Fruit fly (Drosophila melanogaster): ENCODE measurements around the gene jp.

Gene jp

DNA sequence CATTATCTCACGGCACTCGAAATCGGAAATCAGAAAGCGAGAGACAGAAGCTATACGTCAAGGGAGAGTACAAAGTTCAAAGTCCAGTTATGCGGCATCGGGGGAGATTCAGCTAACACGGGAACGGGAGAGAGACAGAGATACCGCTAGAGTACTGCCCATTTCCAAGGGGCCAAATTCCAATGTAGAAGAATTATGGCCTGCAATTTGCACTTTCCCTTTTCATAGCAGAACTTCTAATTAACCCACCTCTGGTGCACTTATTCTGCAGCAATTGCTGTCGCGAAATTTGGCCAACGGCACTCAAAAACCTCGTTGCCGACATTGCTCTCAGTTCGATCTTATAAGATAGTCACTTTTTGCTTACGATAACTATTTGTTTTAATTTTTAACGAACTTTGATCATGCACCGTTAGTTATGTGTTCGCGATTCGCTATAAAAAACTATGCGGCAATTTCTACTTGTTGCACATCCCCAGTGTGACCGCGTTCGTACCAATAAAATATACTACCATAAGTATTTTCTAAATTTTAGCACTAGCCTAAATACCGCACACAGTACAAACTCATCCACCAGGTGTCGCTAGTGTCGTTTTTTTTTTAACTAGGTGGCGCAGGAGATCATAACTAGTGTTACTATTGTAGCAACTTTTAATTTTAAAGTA is 9.9 kb upstream of the jp start, which contains the start of gene Mtpalpha (continued):
- peak; percentile 15 for TF ChIP-seq ind (GFP tag; optimal IDR thresholded peaks at IDR 0.05)
- no peak for TF ChIP-seq Hmx (GFP tag; optimal IDR thresholded peaks at IDR 0.05)
- TF ChIP-seq CG4854 (GFP tag; optimal IDR thresholded peaks at IDR 0.05), result no peak
- no peak for TF ChIP-seq CG33557 (GFP tag; optimal IDR thresholded peaks at IDR 0.05)
- TF ChIP-seq Blimp-1 (GFP tag; optimal IDR thresholded peaks at IDR 0.05), result peak; percentile 64
- no peak for TF ChIP-seq CG4282 (GFP tag; optimal IDR thresholded peaks at IDR 0.05)
- no peak for TF ChIP-seq wor (GFP tag; IDR thresholded peaks at IDR 0.05)
- no peak for TF ChIP-seq cas (GFP tag; IDR thresholded peaks at IDR 0.05)
- TF ChIP-seq fd102C (GFP tag; optimal IDR thresholded peaks at IDR 0.05), result no peak
- TF ChIP-seq Hr3 (GFP tag; optimal IDR thresholded peaks at IDR 0.05), result peak; percentile 43
- peak; percentile 39; the same call in 1 of the 2 replicates for TF ChIP-seq sob (GFP tag; IDR thresholded peaks at IDR 0.05)
- no peak for TF ChIP-seq Vsx1 (GFP tag; optimal IDR thresholded peaks at IDR 0.05)
- TF ChIP-seq Dref (GFP tag; IDR thresholded peaks at IDR 0.05), result no peak
- no peak for TF ChIP-seq bigmax (GFP tag; optimal IDR thresholded peaks at IDR 0.05)
- no peak for TF ChIP-seq CG17829 (tag; optimal IDR thresholded peaks at IDR 0.05)
- no peak for TF ChIP-seq CG14860 (GFP tag; IDR thresholded peaks at IDR 0.05; ENCODE audit: partially characterized antibody)
- TF ChIP-seq CG9876 (GFP tag; optimal IDR thresholded peaks at IDR 0.05), result peak; percentile 42
- TF ChIP-seq luna (GFP tag; optimal IDR thresholded peaks at IDR 0.05), result no peak
- no peak for TF ChIP-seq so (GFP tag; IDR thresholded peaks at IDR 0.05)
- peak; percentile 44 for TF ChIP-seq mam (GFP tag; optimal IDR thresholded peaks at IDR 0.05)
- no peak for TF ChIP-seq CG1792 (GFP tag; optimal IDR thresholded peaks at IDR 0.05)
- TF ChIP-seq da (GFP tag; optimal IDR thresholded peaks at IDR 0.05), result no peak
- no peak for TF ChIP-seq Hey (tag; optimal IDR thresholded peaks at IDR 0.05)
- TF ChIP-seq CkIIα-i1 (GFP tag; IDR thresholded peaks at IDR 0.05), result no peak
- no peak for TF ChIP-seq CG15073 (GFP tag; optimal IDR thresholded peaks at IDR 0.05)
- TF ChIP-seq Nf-YA (GFP tag; IDR thresholded peaks at IDR 0.05), result no peak
- TF ChIP-seq exex (tag; optimal IDR thresholded peaks at IDR 0.05), result no peak
- no peak for TF ChIP-seq Doc2 (GFP tag; IDR thresholded peaks at IDR 0.05)
- no peak for TF ChIP-seq sna (GFP tag; IDR thresholded peaks at IDR 0.05; ENCODE audit: partially characterized antibody)
- TF ChIP-seq Atf-2 (GFP tag; optimal IDR thresholded peaks at IDR 0.05), result no peak
- TF ChIP-seq MTF-1 (GFP tag; optimal IDR thresholded peaks at IDR 0.05; ENCODE audit: borderline replicate concordance), result no peak
- TF ChIP-seq CG13296 (GFP tag; optimal IDR thresholded peaks at IDR 0.05), result peak; percentile 40
- no peak for TF ChIP-seq lbe (GFP tag; optimal IDR thresholded peaks at IDR 0.05)
- peak; percentile 31 for TF ChIP-seq HHEX (GFP tag; optimal IDR thresholded peaks at IDR 0.05)
- TF ChIP-seq sug (tag; optimal IDR thresholded peaks at IDR 0.05), result peak; percentile 32
- no peak for TF ChIP-seq CG30431 (GFP tag; optimal IDR thresholded peaks at IDR 0.05)
- TF ChIP-seq gcm2 (GFP tag; optimal IDR thresholded peaks at IDR 0.05), result peak; percentile 2
- TF ChIP-seq inv (GFP tag; IDR thresholded peaks at IDR 0.05; ENCODE audit: partially characterized antibody), result no peak
- no peak for TF ChIP-seq D (optimal IDR thresholded peaks at IDR 0.05)
- TF ChIP-seq D (GFP tag; optimal IDR thresholded peaks at IDR 0.05), result no peak
- TF ChIP-seq CG6765 (GFP tag; optimal IDR thresholded peaks at IDR 0.05), result peak; percentile 42
- TF ChIP-seq CG11456 (GFP tag; IDR thresholded peaks at IDR 0.05), result peak; percentile 50; the same call in 1 of the 3 replicates
- TF ChIP-seq sens-2 (GFP tag; IDR thresholded peaks at IDR 0.05), result no peak
- peak; percentile 67 for TF ChIP-seq YL-1 (GFP tag; optimal IDR thresholded peaks at IDR 0.05)
- TF ChIP-seq pita (GFP tag; optimal IDR thresholded peaks at IDR 0.05), result peak; percentile 29
- peak; percentile 76; the same call in 1 of the 2 replicates for TF ChIP-seq Rfx (GFP tag; IDR thresholded peaks at IDR 0.05)
- TF ChIP-seq Dbx (GFP tag; IDR thresholded peaks at IDR 0.05), result peak; percentile 31; the same call in 1 of the 3 replicates
- peak; percentile 50 for TF ChIP-seq CG5245 (GFP tag; optimal IDR thresholded peaks at IDR 0.05)
- TF ChIP-seq E2f2 (GFP tag; IDR thresholded peaks at IDR 0.05), result peak; percentile 25; the same call in 1 of the 2 replicates
- peak; percentile 18 for TF ChIP-seq jumu (GFP tag; optimal IDR thresholded peaks at IDR 0.05)
- no peak for TF ChIP-seq zen2 (GFP tag; IDR thresholded peaks at IDR 0.05; ENCODE audit: partially characterized antibody)

All from whole organism, embryonic.